Fruit fly (Drosophila melanogaster): ENCODE measurements around the gene Grip163.

DNA sequence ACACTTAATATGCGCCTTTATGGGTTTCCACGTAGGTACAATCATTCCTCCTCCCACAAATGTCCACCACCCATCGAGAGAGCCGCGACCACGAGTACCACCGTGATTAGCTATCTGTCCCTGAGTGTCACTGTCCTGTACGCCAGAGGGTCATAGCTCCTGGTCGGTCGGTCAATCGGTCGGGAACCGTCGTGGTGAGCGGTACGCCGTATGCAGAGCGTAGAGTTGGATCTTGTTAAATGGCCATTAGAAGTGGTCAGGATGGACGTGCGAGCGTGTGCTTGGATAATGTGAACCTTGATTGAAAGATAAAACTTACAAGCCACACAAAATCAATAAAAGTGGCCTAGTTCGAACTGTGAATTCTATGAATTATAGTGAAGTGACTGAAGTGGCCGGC lies 13.3 kb downstream of the Grip163 start, which contains the start of gene CG6938:
- TF ChIP-seq fd96Ca (GFP tag; IDR thresholded peaks at IDR 0.05) (no peak), CG14655 (GFP tag; optimal IDR thresholded peaks at IDR 0.05) (no peak), CG34367 (tag; optimal IDR thresholded peaks at IDR 0.05) (no peak), EcR (GFP tag; optimal IDR thresholded peaks at IDR 0.05) (no peak)

All from whole organism, pupa.